Worm (Caenorhabditis elegans) whole organism, late embryonic: ENCODE results near the gene T19C4.1.
"Not testable (repeated sequence)": the region's sequence is repeated elsewhere in the genome, so short reads cannot be mapped to it uniquely, and the experiment has no call there.

Experiments used
- nhr-232 ChIP-seq: sonication (generic microtip); optimal IDR thresholded peaks from 2 replicates; lab custom pipeline; 2016; ENCODE audit warnings: missing genetic modification characterization, missing compliant biosample characterization
- sdc-2 ChIP-seq: sonication (generic microtip); optimal IDR thresholded peaks from 2 replicates; lab custom pipeline; 2016; ENCODE audit warnings: missing genotype, missing genetic modification characterization, missing compliant biosample characterization
- sox-4 ChIP-seq: sonication (generic microtip); optimal IDR thresholded peaks from 2 replicates; lab custom pipeline; 2017; ENCODE audit warnings: mild to moderate bottlenecking, missing genetic modification characterization, inconsistent platforms, missing compliant biosample characterization

ce11 chrV:11176693-11177304, 27.3 kb downstream of the T19C4.1 start:
- not testable (repeated sequence) for TF ChIP-seq nhr-232 (tag; lab: Kevin White, UChicago); sox-4 (tag; lab: Kevin White, UChicago); sdc-2
